Worm (Caenorhabditis elegans): Measurements from ENCODE around the gene C02F4.5.

- TF ChIP-seq lag-1 (GFP tag; IDR thresholded peaks at IDR 0.05), result no peak
- no peak for TF ChIP-seq lin-54 (GFP tag; optimal IDR thresholded peaks at IDR 0.05)
- no peak for TF ChIP-seq atf-7 (tag; optimal IDR thresholded peaks at IDR 0.05)
These were observed 10.7 kb downstream of the C02F4.5 start for ce11 chrIV:10513266-10513665.
